Worm (Caenorhabditis elegans) whole organism, mixed stage, embryonic: ENCODE measurements around the gene sdz-6.

Experiments used
- elt-3 ChIP-seq: fragments of 150-350 bp; optimal IDR thresholded peaks from 2 replicates; lab custom pipeline; 2014; ENCODE audit warnings: missing biosample characterization, missing genetic modification characterization
- lin-13 ChIP-seq: fragments of 150-350 bp; optimal IDR thresholded peaks from 2 replicates; lab custom pipeline; 2014; ENCODE audit warnings: missing biosample characterization, missing genetic modification characterization
- nhr-12 ChIP-seq: fragments of 150-350 bp; optimal IDR thresholded peaks from 2 replicates; lab custom pipeline; 2014; ENCODE audit warnings: missing biosample characterization, missing genetic modification characterization
- nhr-237 ChIP-seq: fragments of 150-350 bp; optimal IDR thresholded peaks from 2 replicates; lab custom pipeline; 2014; ENCODE audit warnings: missing biosample characterization, missing genetic modification characterization
- snpc-4 ChIP-seq: fragments of 150-350 bp; optimal IDR thresholded peaks from 2 replicates; lab custom pipeline; 2014; ENCODE audit warnings: missing biosample characterization, missing genetic modification characterization
- unc-62 ChIP-seq: fragments of 150-350 bp; optimal IDR thresholded peaks from 2 replicates; lab custom pipeline; 2014; ENCODE audit warnings: missing biosample characterization, missing genetic modification reagents, missing genetic modification characterization

DNA sequence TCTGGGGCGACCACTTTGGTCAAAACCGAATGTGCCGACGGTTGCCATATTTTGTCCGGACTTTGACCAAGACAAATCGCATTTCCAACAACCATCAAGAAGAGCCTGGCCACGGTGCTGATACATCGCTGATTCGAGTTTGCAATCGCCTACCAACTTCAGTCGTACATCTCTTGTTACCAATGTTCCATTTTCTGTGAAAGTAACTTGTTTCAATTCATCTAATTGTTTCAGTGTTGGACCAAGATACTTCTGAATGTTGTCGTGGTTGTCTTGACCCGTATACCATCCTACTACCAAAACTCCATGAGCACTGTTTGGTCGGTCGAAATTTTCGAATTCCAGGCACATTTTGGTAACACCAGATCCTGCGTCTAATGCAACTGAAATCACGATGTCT is 5.0 kb downstream of the sdz-6 start:
- no peak for TF ChIP-seq lin-13 (tag; lab: Kevin White, UChicago)
- TF ChIP-seq elt-3, result no peak
- no peak for TF ChIP-seq unc-62 (GFP tag; lab: Kevin White, UChicago)
- no peak for TF ChIP-seq nhr-237 (tag; lab: Kevin White, UChicago)
- TF ChIP-seq nhr-12 (tag; lab: Kevin White, UChicago), result no peak
- no peak for TF ChIP-seq snpc-4 (tag; lab: Kevin White, UChicago)
